Worm (Caenorhabditis elegans): ENCODE data around the gene pyp-1.

Gene pyp-1

DNA sequence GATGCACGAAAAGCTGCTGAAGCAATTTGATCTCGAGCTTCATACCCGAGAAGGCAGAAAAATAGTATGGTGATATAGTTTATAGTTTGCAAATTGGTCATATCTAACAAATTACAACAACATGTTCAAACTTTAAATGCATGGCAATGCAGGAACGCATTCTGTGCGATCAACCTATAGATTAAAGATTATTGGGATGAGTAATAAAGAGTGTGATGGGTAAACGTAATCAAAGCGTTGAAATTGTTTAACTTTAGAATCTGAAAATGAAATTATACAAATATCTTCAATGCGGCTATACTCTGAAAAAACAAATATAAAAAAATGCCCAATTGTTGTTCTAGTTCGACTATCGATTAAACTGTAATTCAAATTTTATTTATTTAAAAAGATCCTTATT is 22.4 kb downstream of the pyp-1 start, which contains the start of gene C47E12.14 (continued):
- no peak for TF ChIP-seq arid-1 (GFP tag; conservative IDR thresholded peaks at IDR 0.05)
- TF ChIP-seq madf-5 (GFP tag; IDR thresholded peaks at IDR 0.05): no peak

ce11 chrIV:9974392-9974791 is 24.3 kb downstream of the pyp-1 start, which contains the start of gene C47E12.9:
TSS of gene C47E12.9 (plus strand) at chrIV:9974692.
- TF ChIP-seq dve-1 (tag; optimal IDR thresholded peaks at IDR 0.05; ENCODE audit: insufficient read depth): no peak
- TF ChIP-seq vab-7 (GFP tag; IDR thresholded peaks at IDR 0.05): no peak
- TF ChIP-seq nhr-42 (GFP tag; IDR thresholded peaks at IDR 0.05): no peak
- TF ChIP-seq zip-11 (GFP tag; IDR thresholded peaks at IDR 0.05): no peak
- TF ChIP-seq nhr-6 (tag; optimal IDR thresholded peaks at IDR 0.05): no peak
- no peak for TF ChIP-seq nhr-77 (tag; optimal IDR thresholded peaks at IDR 0.05)
- no peak for TF ChIP-seq zag-1 (tag; optimal IDR thresholded peaks at IDR 0.05)
- TF ChIP-seq Y105C5A.15 (GFP tag; IDR thresholded peaks at IDR 0.05): no peak
- no peak for TF ChIP-seq mes-2 (tag; optimal IDR thresholded peaks at IDR 0.05; ENCODE audit: poor library complexity, severe bottlenecking)
- TF ChIP-seq nhr-111 (GFP tag; optimal IDR thresholded peaks at IDR 0.05): no peak
- TF ChIP-seq attf-4 (tag; optimal IDR thresholded peaks at IDR 0.05): no peak
- TF ChIP-seq daf-16 (GFP tag; optimal IDR thresholded peaks at IDR 0.05): no peak
- TF ChIP-seq daf-16 (tag; optimal IDR thresholded peaks at IDR 0.05): no peak

ce11 chrIV:9972629-9973028 is 26.1 kb downstream of the pyp-1 start, which contains the start of the genes C47E12.12 and C47E12.10:
TSS of gene C47E12.12 (minus strand) at chrIV:9972729.
TSS of gene C47E12.10 (plus strand) at chrIV:9972800.
- no peak for TF ChIP-seq nhr-10 (tag; optimal IDR thresholded peaks at IDR 0.05)
- no peak for TF ChIP-seq nhr-41 (GFP tag; IDR thresholded peaks at IDR 0.05)
- no peak for TF ChIP-seq ztf-11 (tag; optimal IDR thresholded peaks at IDR 0.05)
- TF ChIP-seq vab-7 (GFP tag; IDR thresholded peaks at IDR 0.05): no peak
- no peak for TF ChIP-seq ama-1 (optimal IDR thresholded peaks at IDR 0.05)
- no peak for TF ChIP-seq attf-4 (tag; optimal IDR thresholded peaks at IDR 0.05)
- TF ChIP-seq daf-12 (tag; optimal IDR thresholded peaks at IDR 0.05): no peak
- TF ChIP-seq pha-4 (GFP tag; IDR thresholded peaks at IDR 0.05): no peak
- no peak for TF ChIP-seq pha-4 (tag; optimal IDR thresholded peaks at IDR 0.05)
- TF ChIP-seq nhr-25 (tag; optimal IDR thresholded peaks at IDR 0.05; ENCODE audit: borderline replicate concordance, insufficient read depth): no peak

ce11 chrIV:9969081-9969480 is 29.6 kb downstream of the pyp-1 start, which contains the start of the genes kin-5 and C47E12.11:
TSS of gene kin-5 (minus strand) at chrIV:9969181.
TSS of gene C47E12.11 (plus strand) at chrIV:9969400.
- TF ChIP-seq skn-1 (tag; optimal IDR thresholded peaks at IDR 0.05): no peak
- TF ChIP-seq R02D3.7 (tag; optimal IDR thresholded peaks at IDR 0.05): no peak
- no peak for TF ChIP-seq zip-11 (GFP tag; IDR thresholded peaks at IDR 0.05)
- no peak for TF ChIP-seq duxl-1 (tag; optimal IDR thresholded peaks at IDR 0.05; ENCODE audit: poor library complexity)
- TF ChIP-seq Y105C5A.15 (GFP tag; IDR thresholded peaks at IDR 0.05): no peak
- no peak for TF ChIP-seq T26A8.4 (GFP tag; IDR thresholded peaks at IDR 0.05)
- TF ChIP-seq dmd-6 (GFP tag; IDR thresholded peaks at IDR 0.05): no peak
- no peak for TF ChIP-seq ctbp-1 (GFP tag; IDR thresholded peaks at IDR 0.05)
- TF ChIP-seq attf-4 (tag; optimal IDR thresholded peaks at IDR 0.05): no peak
- no peak for TF ChIP-seq sdz-12 (GFP tag; optimal IDR thresholded peaks at IDR 0.05)
- no peak for TF ChIP-seq daf-19 (GFP tag; conservative IDR thresholded peaks at IDR 0.05)
- no peak for TF ChIP-seq snpc-1.2 (GFP tag; IDR thresholded peaks at IDR 0.05)
- no peak for TF ChIP-seq tag-97 (GFP tag; IDR thresholded peaks at IDR 0.05)
- no peak for TF ChIP-seq dmd-8 (GFP tag; IDR thresholded peaks at IDR 0.05)
- no peak for TF ChIP-seq nhr-237 (tag; optimal IDR thresholded peaks at IDR 0.05)
- TF ChIP-seq dmd-9 (GFP tag; IDR thresholded peaks at IDR 0.05): no peak
- no peak for TF ChIP-seq pha-4 (GFP tag; IDR thresholded peaks at IDR 0.05)
- TF ChIP-seq pha-4 (tag; optimal IDR thresholded peaks at IDR 0.05): no peak
